Worm (Caenorhabditis elegans): ENCODE results near the gene dlc-2.

dlc-2 gene

ce11 chrIV:12088898-12089297 is 22.5 kb downstream of the dlc-2 start:
- TF ChIP-seq nfya-1 (tag; optimal IDR thresholded peaks at IDR 0.05) (peak; percentile 52), sox-4 (tag; optimal IDR thresholded peaks at IDR 0.05) (no peak), ama-1 (optimal IDR thresholded peaks at IDR 0.05) (peak; percentile 73), ceh-31 (tag; optimal IDR thresholded peaks at IDR 0.05) (peak; percentile 35)

DNA sequence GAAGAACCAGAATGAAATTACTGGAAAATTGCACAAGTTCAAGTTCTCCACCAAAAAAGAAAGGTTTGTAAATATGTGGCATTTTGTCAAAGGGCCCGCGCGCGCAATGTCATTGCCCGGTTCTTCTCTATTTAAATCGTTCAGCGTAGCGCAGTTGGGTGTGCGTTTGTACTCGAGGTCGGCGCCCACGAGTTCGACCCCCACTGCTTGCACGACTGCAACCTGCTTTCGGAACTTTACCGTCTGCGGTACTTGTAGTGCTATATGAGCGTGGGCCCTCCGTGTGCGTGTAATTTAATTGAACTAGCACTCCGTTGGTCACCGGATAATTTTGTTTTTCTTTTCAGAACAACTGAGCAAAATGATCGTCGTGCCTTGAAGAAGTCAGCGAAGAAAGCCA is 24.9 kb downstream of the dlc-2 start:
- peak; percentile 63 for TF ChIP-seq ztf-16 (tag; optimal IDR thresholded peaks at IDR 0.05)
- peak; percentile 49 for TF ChIP-seq che-1 (tag; optimal IDR thresholded peaks at IDR 0.05)
- TF ChIP-seq tbx-7 (tag; optimal IDR thresholded peaks at IDR 0.05) = no peak
- TF ChIP-seq fkh-10 (GFP tag; optimal IDR thresholded peaks at IDR 0.05) = no peak
- TF ChIP-seq ttx-3 (tag; optimal IDR thresholded peaks at IDR 0.05) = no peak
- TF ChIP-seq unc-42 (tag; optimal IDR thresholded peaks at IDR 0.05) = no peak
- TF ChIP-seq K02D7.2 (tag; optimal IDR thresholded peaks at IDR 0.05) = peak; percentile 51
- TF ChIP-seq unc-86 (tag; optimal IDR thresholded peaks at IDR 0.05) = no peak
- TF ChIP-seq sdc-2 (tag; optimal IDR thresholded peaks at IDR 0.05) = peak; percentile 66
- TF ChIP-seq odd-2 (tag; optimal IDR thresholded peaks at IDR 0.05) = no peak
- TF ChIP-seq pax-1 (tag; optimal IDR thresholded peaks at IDR 0.05) = no peak
- TF ChIP-seq ceh-2 (tag; optimal IDR thresholded peaks at IDR 0.05) = peak; percentile 65
- TF ChIP-seq eyg-1 (tag; optimal IDR thresholded peaks at IDR 0.05) = no peak
- peak; percentile 59 for TF ChIP-seq C08G9.2 (tag; optimal IDR thresholded peaks at IDR 0.05)
- peak; percentile 54 for TF ChIP-seq nhr-232 (tag; optimal IDR thresholded peaks at IDR 0.05)
- TF ChIP-seq hlh-15 (tag; optimal IDR thresholded peaks at IDR 0.05) = peak; percentile 38
- peak; percentile 55 for TF ChIP-seq madf-2 (tag; optimal IDR thresholded peaks at IDR 0.05)
- peak; percentile 38 for TF ChIP-seq ceh-34 (tag; optimal IDR thresholded peaks at IDR 0.05)
- no peak for TF ChIP-seq ceh-9 (tag; optimal IDR thresholded peaks at IDR 0.05)
- TF ChIP-seq ceh-24 (tag; optimal IDR thresholded peaks at IDR 0.05) = peak; percentile 22
- TF ChIP-seq ets-4 (tag; optimal IDR thresholded peaks at IDR 0.05) = no peak
- TF ChIP-seq hlh-8 (tag; optimal IDR thresholded peaks at IDR 0.05) = no peak
- TF ChIP-seq hlh-13 (GFP tag; optimal IDR thresholded peaks at IDR 0.05) = peak; percentile 62
- no peak for TF ChIP-seq unc-3 (GFP tag; conservative IDR thresholded peaks at IDR 0.05)
- peak; percentile 4 for TF ChIP-seq unc-3 (tag; optimal IDR thresholded peaks at IDR 0.05)
- peak; percentile 28 for TF ChIP-seq ceh-14 (tag; optimal IDR thresholded peaks at IDR 0.05)
- peak; percentile 60 for TF ChIP-seq pha-2 (tag; optimal IDR thresholded peaks at IDR 0.05)
- peak; percentile 4 for TF ChIP-seq mec-3 (tag; optimal IDR thresholded peaks at IDR 0.05; ENCODE audit: borderline replicate concordance)
- TF ChIP-seq hlh-30 (tag; optimal IDR thresholded peaks at IDR 0.05; ENCODE audit: insufficient read depth) = peak; percentile 68
- TF ChIP-seq ceh-18 (tag; optimal IDR thresholded peaks at IDR 0.05) = peak; percentile 19
- TF ChIP-seq sox-2 (GFP tag; IDR thresholded peaks at IDR 0.05) = peak; percentile 25; the same call in 1 of the 2 replicates
- TF ChIP-seq hlh-6 (tag; optimal IDR thresholded peaks at IDR 0.05) = peak; percentile 67
- TF ChIP-seq ceh-48 (tag; optimal IDR thresholded peaks at IDR 0.05) = peak; percentile 36
- TF ChIP-seq fax-1 (tag; optimal IDR thresholded peaks at IDR 0.05) = peak; percentile 44
- peak; percentile 46 for TF ChIP-seq lin-11 (tag; optimal IDR thresholded peaks at IDR 0.05)
- peak; percentile 12 for TF ChIP-seq K09A11.1 (tag; optimal IDR thresholded peaks at IDR 0.05; ENCODE audit: insufficient read depth)
- TF ChIP-seq npax-4 (tag; optimal IDR thresholded peaks at IDR 0.05) = peak; percentile 32
- TF ChIP-seq pat-9 (tag; optimal IDR thresholded peaks at IDR 0.05) = peak; percentile 76
- TF ChIP-seq elt-4 (tag; optimal IDR thresholded peaks at IDR 0.05) = no peak
- TF ChIP-seq ref-2 (tag; optimal IDR thresholded peaks at IDR 0.05) = peak; percentile 48
- no peak for TF ChIP-seq ahr-1 (tag; optimal IDR thresholded peaks at IDR 0.05)
- peak; percentile 66 for TF ChIP-seq T23F11.4 (GFP tag; optimal IDR thresholded peaks at IDR 0.05)
- no peak for TF ChIP-seq C38D4.7 (GFP tag; optimal IDR thresholded peaks at IDR 0.05)
- peak; percentile 54 for TF ChIP-seq ceh-6 (GFP tag; optimal IDR thresholded peaks at IDR 0.05)
- TF ChIP-seq fkh-6 (tag; optimal IDR thresholded peaks at IDR 0.05) = peak; percentile 62
- peak; percentile 30 for TF ChIP-seq syd-9 (tag; optimal IDR thresholded peaks at IDR 0.05)
- TF ChIP-seq gmeb-2 (tag; optimal IDR thresholded peaks at IDR 0.05) = peak; percentile 68
- TF ChIP-seq ceh-31 (tag; optimal IDR thresholded peaks at IDR 0.05) = peak; percentile 23
- TF ChIP-seq Y22D7AL.16 (tag; optimal IDR thresholded peaks at IDR 0.05) = peak; percentile 7
